Worm (Caenorhabditis elegans) whole organism, young adult: Measurements from ENCODE around the gene ZC168.2.

Experiments used
- F22D6.2 ChIP-seq: sonication (generic microtip); optimal IDR thresholded peaks from 2 replicates; lab custom pipeline; 2016; ENCODE audit warnings: mild to moderate bottlenecking, missing genetic modification characterization, missing compliant biosample characterization
- F33H1.4 ChIP-seq: fragments of 200-800 bp; sonication (Bioruptor generic); IDR thresholded peaks from 2 replicates; pipeline ENCODE4 v1.3.6; 2022; ENCODE audit warnings: missing genetic modification reagents, missing genetic modification characterization, missing compliant biosample characterization
- F37B4.10 ChIP-seq: fragments of 200-800 bp; sonication (Bioruptor generic); IDR thresholded peaks from 2 replicates; pipeline ENCODE4 v1.3.6; 2022; ENCODE audit warnings: missing genetic modification characterization, missing compliant biosample characterization
- F39B2.1 ChIP-seq: fragments of 200-800 bp; sonication (Bioruptor generic); IDR thresholded peaks from 2 replicates; pipeline ENCODE4 v1.3.6; 2022; ENCODE audit warnings: missing genetic modification reagents, missing genetic modification characterization, missing compliant biosample characterization
- F55B11.4 ChIP-seq: sonication (generic microtip); optimal IDR thresholded peaks from 2 replicates; lab custom pipeline; 2016; ENCODE audit warnings: missing compliant biosample characterization, missing genetic modification characterization, borderline replicate concordance; ENCODE audit not compliant: insufficient read depth
- F57A8.1 ChIP-seq: fragments of 200-800 bp; sonication (Bioruptor generic); optimal IDR thresholded peaks from 2 replicates; lab custom pipeline; 2018; ENCODE audit warnings: mild to moderate bottlenecking, missing genetic modification characterization, moderate library complexity, missing compliant biosample characterization
- K12H6.12 ChIP-seq: fragments of 200-800 bp; sonication (Bioruptor generic); optimal IDR thresholded peaks from 2 replicates; lab custom pipeline; 2018; ENCODE audit warnings: mild to moderate bottlenecking, missing genetic modification characterization, missing compliant biosample characterization
- T26A5.8 ChIP-seq: sonication (generic microtip); optimal IDR thresholded peaks from 2 replicates; lab custom pipeline; 2016; ENCODE audit warnings: missing genetic modification characterization, missing compliant biosample characterization
- Y53F4B.3 ChIP-seq: fragments of 200-800 bp; sonication (Bioruptor generic); IDR thresholded peaks from 2 replicates; pipeline ENCODE4 v1.3.6; 2022; ENCODE audit warnings: missing genetic modification reagents, missing genetic modification characterization, missing compliant biosample characterization
- Y53G8AR.9 ChIP-seq: fragments of 200-800 bp; sonication (Bioruptor generic); conservative IDR thresholded peaks from 2 replicates; pipeline ENCODE4 v1.3.6; 2022; ENCODE audit warnings: missing genetic modification reagents, missing genetic modification characterization, missing compliant biosample characterization
- Y67H2A.10 ChIP-seq: fragments of 200-800 bp; sonication (Bioruptor generic); conservative IDR thresholded peaks from 2 replicates; pipeline ENCODE4 v1.3.6; 2022; ENCODE audit warnings: missing genetic modification reagents, missing genetic modification characterization, missing compliant biosample characterization
- Y95B8A.8 ChIP-seq: fragments of 200-800 bp; sonication (Bioruptor generic); IDR thresholded peaks from 2 replicates; pipeline ENCODE4 v1.3.6; 2022; ENCODE audit warnings: missing genetic modification reagents, missing genetic modification characterization, missing compliant biosample characterization
- ZK185.1 ChIP-seq: sonication (generic microtip); optimal IDR thresholded peaks from 2 replicates; lab custom pipeline; 2016; ENCODE audit warnings: mild to moderate bottlenecking, missing genetic modification characterization, missing compliant biosample characterization; ENCODE audit not compliant: poor library complexity, severe bottlenecking
- akir-1 ChIP-seq: fragments of 200-800 bp; sonication (Bioruptor generic); optimal IDR thresholded peaks from 2 replicates; lab custom pipeline; 2018; ENCODE audit warnings: mild to moderate bottlenecking, missing genetic modification characterization, moderate library complexity, missing compliant biosample characterization
- ceh-100 ChIP-seq: fragments of 200-800 bp; sonication (Bioruptor generic); IDR thresholded peaks from 2 replicates; pipeline ENCODE4 v1.3.6; 2022; ENCODE audit warnings: missing genetic modification reagents, missing genetic modification characterization, missing compliant biosample characterization
- ceh-40 ChIP-seq: fragments of 200-800 bp; sonication (Bioruptor generic); IDR thresholded peaks from 2 replicates; pipeline ENCODE4 v1.3.6; 2022; ENCODE audit warnings: missing genetic modification characterization, missing compliant biosample characterization
- ceh-58 ChIP-seq: fragments of 200-800 bp; sonication (Bioruptor generic); IDR thresholded peaks from 2 replicates; pipeline ENCODE4 v1.3.6; 2022; ENCODE audit warnings: missing genetic modification characterization, missing compliant biosample characterization
- ceh-79 ChIP-seq: sonication (generic microtip); optimal IDR thresholded peaks from 2 replicates; lab custom pipeline; 2017; ENCODE audit warnings: mild to moderate bottlenecking, missing genetic modification characterization, missing compliant biosample characterization
- ceh-91 ChIP-seq: fragments of 200-800 bp; sonication (Bioruptor generic); IDR thresholded peaks from 2 replicates; pipeline ENCODE4 v1.3.6; 2022; ENCODE audit warnings: missing genetic modification reagents, missing genetic modification characterization, missing compliant biosample characterization
- ets-4 ChIP-seq: fragments of 200-800 bp; sonication (Bioruptor generic); optimal IDR thresholded peaks from 2 replicates; lab custom pipeline; 2018; ENCODE audit warnings: mild to moderate bottlenecking, missing genetic modification characterization, missing compliant biosample characterization
- hlh-26 ChIP-seq: fragments of 200-800 bp; sonication (Bioruptor generic); conservative IDR thresholded peaks from 2 replicates; pipeline ENCODE4 v1.3.6; 2022; ENCODE audit warnings: missing genetic modification reagents, missing genetic modification characterization, missing compliant biosample characterization
- hmg-1.2 ChIP-seq: fragments of 200-800 bp; sonication (Bioruptor generic); IDR thresholded peaks from 2 replicates; pipeline ENCODE4 v1.3.6; 2022; ENCODE audit warnings: missing genetic modification reagents, missing genetic modification characterization, missing compliant biosample characterization
- let-607 ChIP-seq, 2 experiments: fragments of 200-800 bp in 1 of 2; sonication (Bioruptor generic) in 1 of 2; sonication (generic microtip) in 1 of 2; optimal IDR thresholded peaks; 2 replicates each; lab custom pipeline; 2016 to 2018; ENCODE audit warnings: mild to moderate bottlenecking in 2 of 2, missing compliant biosample characterization in 2 of 2, missing genetic modification characterization in 2 of 2, moderate library complexity in 2 of 2, missing genotype in 1 of 2
- lin-35 ChIP-seq, 3 experiments: fragments of 150-350 bp in 2 of 3; sonication (generic microtip) in 1 of 3; optimal IDR thresholded peaks; 2 replicates each; lab custom pipeline; 2014 to 2018; ENCODE audit warnings: missing biosample characterization in 3 of 3, missing genetic modification characterization in 3 of 3, missing genetic modification reagents in 3 of 3
- lsy-27 ChIP-seq: sonication (generic microtip); optimal IDR thresholded peaks from 2 replicates; lab custom pipeline; 2017; ENCODE audit warnings: missing genetic modification characterization, mild to moderate bottlenecking, missing compliant biosample characterization, antibody characterized with exemption, missing genotype, borderline replicate concordance; ENCODE audit not compliant: insufficient read depth
- madf-6 ChIP-seq: fragments of 200-800 bp; sonication (Bioruptor generic); IDR thresholded peaks from 2 replicates; pipeline ENCODE4 v1.3.6; 2022; ENCODE audit warnings: missing genetic modification reagents, missing genetic modification characterization, missing compliant biosample characterization
- madf-8 ChIP-seq: fragments of 200-800 bp; sonication (Bioruptor generic); conservative IDR thresholded peaks from 2 replicates; pipeline ENCODE4 v1.3.6; 2022; ENCODE audit warnings: missing genetic modification reagents, missing genetic modification characterization, missing compliant biosample characterization
- mcd-1 ChIP-seq: fragments of 200-800 bp; sonication (Bioruptor generic); IDR thresholded peaks from 2 replicates; pipeline ENCODE4 v1.3.6; 2022; ENCODE audit warnings: missing genetic modification reagents, missing genetic modification characterization, missing compliant biosample characterization
- mxl-1 ChIP-seq: sonication (generic microtip); optimal IDR thresholded peaks from 2 replicates; lab custom pipeline; 2016; ENCODE audit warnings: missing genetic modification characterization, missing compliant biosample characterization
- nfyb-1 ChIP-seq: fragments of 200-800 bp; sonication (Bioruptor generic); IDR thresholded peaks from 2 replicates; pipeline ENCODE4 v1.3.6; 2022; ENCODE audit warnings: missing genetic modification reagents, missing genetic modification characterization, missing compliant biosample characterization
- nhr-120 ChIP-seq: fragments of 200-800 bp; sonication (Bioruptor generic); IDR thresholded peaks from 2 replicates; pipeline ENCODE4 v1.3.6; 2022; ENCODE audit warnings: missing genetic modification characterization, missing compliant biosample characterization
- rcor-1 ChIP-seq: fragments of 200-800 bp; sonication (Bioruptor generic); IDR thresholded peaks from 2 replicates; pipeline ENCODE4 v1.3.6; 2022; ENCODE audit warnings: missing genetic modification reagents, missing genetic modification characterization, missing compliant biosample characterization
- rec-8 ChIP-seq, 2 experiments: sonication (generic microtip); optimal IDR thresholded peaks; 2 replicates each; lab custom pipeline; 2016; ENCODE audit warnings: mild to moderate bottlenecking in 2 of 2, missing genetic modification characterization in 2 of 2, missing genetic modification reagents in 2 of 2, missing genotype in 2 of 2, missing biosample characterization in 1 of 2, missing compliant biosample characterization in 1 of 2, moderate library complexity in 1 of 2
- repo-1 ChIP-seq: sonication (generic microtip); optimal IDR thresholded peaks from 2 replicates; lab custom pipeline; 2017; ENCODE audit warnings: mild to moderate bottlenecking, missing genetic modification characterization, missing compliant biosample characterization
- snpc-1.1 ChIP-seq: sonication (generic microtip); optimal IDR thresholded peaks from 2 replicates; lab custom pipeline; 2017; ENCODE audit warnings: missing genetic modification characterization, mild to moderate bottlenecking, missing compliant biosample characterization, antibody characterized with exemption, moderate library complexity, missing genotype, missing genetic modification reagents; ENCODE audit not compliant: insufficient read depth
- snpc-1.3 ChIP-seq: sonication (generic microtip); optimal IDR thresholded peaks from 2 replicates; lab custom pipeline; 2017; ENCODE audit warnings: missing genetic modification characterization, mild to moderate bottlenecking, missing compliant biosample characterization, antibody characterized with exemption, moderate library complexity, missing genotype, missing genetic modification reagents; ENCODE audit not compliant: insufficient read depth
- snpc-4 ChIP-seq, 5 experiments: fragments of 150-350 bp in 1 of 5; sonication (generic microtip) in 4 of 5; optimal IDR thresholded peaks; 2 replicates each; lab custom pipeline; 2014 to 2018; ENCODE audit warnings: missing genetic modification characterization in 5 of 5, missing biosample characterization in 3 of 5, antibody characterized with exemption in 2 of 5, mild to moderate bottlenecking in 2 of 5, missing compliant biosample characterization in 2 of 5, missing genotype in 2 of 5, moderate library complexity in 2 of 5, missing genetic modification reagents in 1 of 5
- somi-1 ChIP-seq: fragments of 200-800 bp; sonication (Bioruptor generic); optimal IDR thresholded peaks from 2 replicates; lab custom pipeline; 2018; ENCODE audit warnings: mild to moderate bottlenecking, missing genetic modification characterization, missing compliant biosample characterization
- unc-130 ChIP-seq: sonication (generic microtip); optimal IDR thresholded peaks from 2 replicates; lab custom pipeline; 2016; ENCODE audit warnings: missing genetic modification reagents, missing genetic modification characterization, missing compliant biosample characterization
- unc-62 ChIP-seq: fragments of 150-350 bp; optimal IDR thresholded peaks from 2 replicates; lab custom pipeline; 2014; ENCODE audit warnings: missing biosample characterization, missing genetic modification reagents, missing genetic modification characterization
- zfh-2 ChIP-seq: fragments of 200-800 bp; sonication (Bioruptor generic); conservative IDR thresholded peaks from 2 replicates; pipeline ENCODE4 v1.3.6; 2022; ENCODE audit warnings: missing genetic modification reagents, missing genetic modification characterization, missing compliant biosample characterization
- zim-3 ChIP-seq: sonication (generic microtip); optimal IDR thresholded peaks from 2 replicates; lab custom pipeline; 2017; ENCODE audit warnings: mild to moderate bottlenecking, missing genetic modification characterization, moderate library complexity, missing compliant biosample characterization
- ztf-18 ChIP-seq: sonication (generic microtip); optimal IDR thresholded peaks from 2 replicates; lab custom pipeline; 2016; ENCODE audit warnings: missing genotype, mild to moderate bottlenecking, missing genetic modification characterization, missing compliant biosample characterization
- ztf-25 ChIP-seq: fragments of 200-800 bp; sonication (Bioruptor generic); IDR thresholded peaks from 2 replicates; pipeline ENCODE4 v1.3.6; 2022; ENCODE audit warnings: missing genetic modification reagents, missing genetic modification characterization, missing compliant biosample characterization
- ztf-26 ChIP-seq: sonication (generic microtip); optimal IDR thresholded peaks from 2 replicates; lab custom pipeline; 2017; ENCODE audit warnings: missing genetic modification characterization, missing compliant biosample characterization
- ztf-3 ChIP-seq: fragments of 200-800 bp; sonication (Bioruptor generic); optimal IDR thresholded peaks from 2 replicates; lab custom pipeline; 2018; ENCODE audit warnings: mild to moderate bottlenecking, missing genetic modification characterization, missing compliant biosample characterization
- ztf-6 ChIP-seq: fragments of 200-800 bp; sonication (Bioruptor generic); IDR thresholded peaks from 2 replicates; pipeline ENCODE4 v1.3.6; 2022; ENCODE audit warnings: missing genetic modification reagents, missing genetic modification characterization, missing compliant biosample characterization

ZC168.2 gene

ce11 chrIV:10766071-10766470 lies 38.2 kb downstream of the ZC168.2 start (continued):
- TF ChIP-seq somi-1 (GFP tag; lab: Kevin White, UChicago) (no peak), lsy-27 (no peak), ceh-100 (GFP tag; lab: Robert Waterston, UW) (no peak), ZK185.1 (tag; lab: Kevin White, UChicago) (no peak), ztf-25 (no peak), F33H1.4 (GFP tag; lab: Robert Waterston, UW) (peak; percentile 95), T26A5.8 (tag; lab: Kevin White, UChicago) (no peak), hmg-1.2 (GFP tag; lab: Robert Waterston, UW) (no peak), ztf-26 (tag; lab: Kevin White, UChicago) (no peak), nfyb-1 (no peak), snpc-1.1 (tag; lab: Kevin White, UChicago) (no peak), Y53F4B.3 (no peak), ceh-58 (GFP tag; lab: Robert Waterston, UW) (no peak), snpc-1.3 (tag; lab: Kevin White, UChicago) (peak; percentile 60), repo-1 (tag; lab: Kevin White, UChicago) (no peak), rcor-1 (GFP tag; lab: Robert Waterston, UW) (peak; percentile 51; the same call in 1 of the 2 replicates), ceh-91 (GFP tag; lab: Robert Waterston, UW) (peak; percentile 29; the same call in 1 of the 2 replicates), let-607 (tag; optimal IDR thresholded peaks at IDR 0.05; lab: Kevin White, UChicago) (no peak), mxl-1 (tag; lab: Kevin White, UChicago) (no peak), madf-6 (GFP tag; lab: Robert Waterston, UW) (peak; percentile 94), ztf-6 (GFP tag; lab: Robert Waterston, UW) (no peak), K12H6.12 (tag; lab: Kevin White, UChicago) (no peak), ztf-18 (no peak), Y67H2A.10 (GFP tag; lab: Robert Waterston, UW) (no peak), Y53G8AR.9 (GFP tag; lab: Robert Waterston, UW) (no peak), ceh-40 (GFP tag; lab: Robert Waterston, UW) (no peak), hlh-26 (GFP tag; lab: Robert Waterston, UW) (no peak), F22D6.2 (tag; lab: Kevin White, UChicago) (no peak), F39B2.1 (GFP tag; lab: Robert Waterston, UW) (no peak), unc-62 (GFP tag; lab: Kevin White, UChicago) (no peak), rec-8 (tag; optimal IDR thresholded peaks at IDR 0.05; lab: Kevin White, UChicago) (no peak), zfh-2 (GFP tag; lab: Robert Waterston, UW) (no peak), lin-35 (GFP tag; optimal IDR thresholded peaks at IDR 0.05; lab: Kevin White, UChicago) (no peak), F37B4.10 (no peak), nhr-120 (GFP tag; lab: Robert Waterston, UW) (no peak), unc-130 (peak; percentile 41), madf-8 (GFP tag; lab: Robert Waterston, UW) (peak; percentile 84), ets-4 (GFP tag; lab: Kevin White, UChicago) (no peak), mcd-1 (GFP tag; lab: Robert Waterston, UW) (no peak), akir-1 (GFP tag; lab: Kevin White, UChicago) (no peak), Y95B8A.8 (no peak), ceh-79 (tag; lab: Kevin White, UChicago) (no peak), zim-3 (tag; lab: Kevin White, UChicago) (no peak), ztf-3 (GFP tag; lab: Kevin White, UChicago) (no peak), F55B11.4 (no peak), snpc-4 (GFP tag; optimal IDR thresholded peaks at IDR 0.05; lab: Kevin White, UChicago) (peak; percentile 66), snpc-4 (tag; optimal IDR thresholded peaks at IDR 0.05; lab: Kevin White, UChicago) (peak in 3 of 4 experiments; percentile 26 to 57 (median 35)), F57A8.1 (GFP tag; lab: Kevin White, UChicago) (no peak)
